Worm (Caenorhabditis elegans) whole organism, L3 larva: ENCODE measurements around the gene pgp-8.

ENCODE experiments used
- R02D3.7 ChIP-seq: fragments of 150-350 bp; optimal IDR thresholded peaks from 2 replicates; lab custom pipeline; 2014; ENCODE audit warnings: missing biosample characterization, missing genetic modification characterization
- ZK546.5 ChIP-seq: sonication (generic microtip); optimal IDR thresholded peaks from 2 replicates; lab custom pipeline; 2017; ENCODE audit warnings: missing biosample characterization, missing genetic modification characterization
- aly-2 ChIP-seq: fragments of 150-350 bp; optimal IDR thresholded peaks from 2 replicates; lab custom pipeline; 2014; ENCODE audit warnings: missing biosample characterization, missing genetic modification characterization
- ama-1 ChIP-seq: fragments of 150-350 bp; optimal IDR thresholded peaks from 2 replicates; lab custom pipeline; 2018
- ceh-16 ChIP-seq: sonication (generic microtip); optimal IDR thresholded peaks from 2 replicates; lab custom pipeline; 2017; ENCODE audit warnings: missing biosample characterization, missing genetic modification characterization
- ceh-28 ChIP-seq: fragments of 150-350 bp; optimal IDR thresholded peaks from 2 replicates; lab custom pipeline; 2014; ENCODE audit warnings: missing biosample characterization, missing genetic modification reagents, missing genetic modification characterization
- ceh-82 ChIP-seq: fragments of 150-350 bp; optimal IDR thresholded peaks from 2 replicates; lab custom pipeline; 2014; ENCODE audit warnings: missing biosample characterization, missing genetic modification characterization
- ceh-9 ChIP-seq: sonication (generic microtip); optimal IDR thresholded peaks from 2 replicates; lab custom pipeline; 2018; ENCODE audit warnings: missing biosample characterization, missing genetic modification characterization
- egl-5 ChIP-seq: fragments of 150-350 bp; optimal IDR thresholded peaks from 2 replicates; lab custom pipeline; 2017; ENCODE audit warnings: missing biosample characterization, missing genetic modification reagents, missing genetic modification characterization, inconsistent platforms
- elt-1 ChIP-seq: fragments of 150-350 bp; optimal IDR thresholded peaks from 2 replicates; lab custom pipeline; 2014; ENCODE audit warnings: missing biosample characterization, missing genetic modification characterization
- elt-2 ChIP-seq: sonication (generic microtip); optimal IDR thresholded peaks from 2 replicates; lab custom pipeline; 2016; ENCODE audit warnings: missing genetic modification reagents, mild to moderate bottlenecking, missing genetic modification characterization, missing compliant biosample characterization
- elt-3 ChIP-seq, 3 experiments: fragments of 150-350 bp in 1 of 3; sonication (generic microtip) in 2 of 3; optimal IDR thresholded peaks; 2 replicates in 2 of 3; 4 replicates in 1 of 3; lab custom pipeline; 2014 to 2017; ENCODE audit warnings: missing biosample characterization in 3 of 3, missing genetic modification characterization in 3 of 3
- eor-1 ChIP-seq, 2 experiments: fragments of 150-350 bp; optimal IDR thresholded peaks; 2 replicates each; lab custom pipeline; 2014 to 2018; ENCODE audit warnings: missing biosample characterization in 2 of 2, missing genetic modification characterization in 2 of 2
- fkh-2 ChIP-seq: fragments of 150-350 bp; optimal IDR thresholded peaks from 2 replicates; lab custom pipeline; 2014; ENCODE audit warnings: missing biosample characterization, missing genetic modification reagents, missing genetic modification characterization
- hmg-11 ChIP-seq: sonication (generic microtip); optimal IDR thresholded peaks from 2 replicates; lab custom pipeline; 2016; ENCODE audit warnings: missing genetic modification characterization, missing compliant biosample characterization
- jun-1 ChIP-seq: fragments of 150-350 bp; optimal IDR thresholded peaks from 2 replicates; lab custom pipeline; 2014; ENCODE audit warnings: missing biosample characterization, missing genetic modification reagents, missing genetic modification characterization
- lin-39 ChIP-seq: fragments of 150-350 bp; optimal IDR thresholded peaks from 2 replicates; lab custom pipeline; 2018; ENCODE audit warnings: missing biosample characterization, missing genetic modification reagents, missing genetic modification characterization
- lsy-12 ChIP-seq: sonication (generic microtip); optimal IDR thresholded peaks from 2 replicates; lab custom pipeline; 2016; ENCODE audit warnings: mild to moderate bottlenecking, missing genetic modification characterization, missing compliant biosample characterization
- nfya-1 ChIP-seq: sonication (generic microtip); optimal IDR thresholded peaks from 2 replicates; lab custom pipeline; 2017; ENCODE audit warnings: missing genetic modification characterization, mild to moderate bottlenecking, missing compliant biosample characterization, antibody characterized with exemption, moderate library complexity; ENCODE audit not compliant: insufficient read depth
- nhr-11 ChIP-seq: fragments of 150-350 bp; optimal IDR thresholded peaks from 2 replicates; lab custom pipeline; 2014; ENCODE audit warnings: missing biosample characterization, missing genetic modification characterization
- nhr-12 ChIP-seq: fragments of 150-350 bp; optimal IDR thresholded peaks from 2 replicates; lab custom pipeline; 2014; ENCODE audit warnings: missing biosample characterization, missing genetic modification characterization
- nhr-23 ChIP-seq: fragments of 150-350 bp; optimal IDR thresholded peaks from 2 replicates; lab custom pipeline; 2014; ENCODE audit warnings: missing biosample characterization, missing genetic modification reagents, missing genetic modification characterization
- nhr-237 ChIP-seq: fragments of 150-350 bp; optimal IDR thresholded peaks from 2 replicates; lab custom pipeline; 2014; ENCODE audit warnings: missing biosample characterization, missing genetic modification characterization
- nhr-43 ChIP-seq: sonication (generic microtip); optimal IDR thresholded peaks from 2 replicates; lab custom pipeline; 2016; ENCODE audit warnings: mild to moderate bottlenecking, missing genetic modification characterization, missing compliant biosample characterization; ENCODE audit not compliant: poor library complexity, severe bottlenecking
- nhr-67 ChIP-seq: fragments of 150-350 bp; optimal IDR thresholded peaks from 2 replicates; lab custom pipeline; 2014; ENCODE audit warnings: missing biosample characterization, missing genetic modification characterization
- nhr-76 ChIP-seq: fragments of 150-350 bp; sonication (generic microtip); optimal IDR thresholded peaks from 5 replicates; lab custom pipeline; 2014; ENCODE audit warnings: missing biosample characterization, missing genetic modification characterization
- nhr-77 ChIP-seq: fragments of 150-350 bp; optimal IDR thresholded peaks from 2 replicates; lab custom pipeline; 2014; ENCODE audit warnings: missing biosample characterization, missing genetic modification characterization
- pha-4 ChIP-seq: fragments of 150-350 bp; optimal IDR thresholded peaks from 2 replicates; lab custom pipeline; 2014; ENCODE audit warnings: missing biosample characterization, missing genetic modification reagents, missing genetic modification characterization
- pqm-1 ChIP-seq: fragments of 150-350 bp; optimal IDR thresholded peaks from 2 replicates; lab custom pipeline; 2017; ENCODE audit warnings: missing biosample characterization, missing genetic modification characterization, inconsistent platforms
- sea-2 ChIP-seq: fragments of 150-350 bp; sonication (generic microtip); optimal IDR thresholded peaks from 4 replicates; lab custom pipeline; 2014; ENCODE audit warnings: missing biosample characterization, missing genetic modification reagents, missing genetic modification characterization
- skn-1 ChIP-seq: fragments of 150-350 bp; optimal IDR thresholded peaks from 2 replicates; lab custom pipeline; 2014; ENCODE audit warnings: missing biosample characterization, missing genetic modification characterization
- snpc-4 ChIP-seq: fragments of 150-350 bp; optimal IDR thresholded peaks from 2 replicates; lab custom pipeline; 2014; ENCODE audit warnings: missing biosample characterization, missing genetic modification characterization
- unc-39 ChIP-seq: sonication (generic microtip); optimal IDR thresholded peaks from 4 replicates; lab custom pipeline; 2017; ENCODE audit warnings: missing biosample characterization, missing genetic modification characterization
- unc-62 ChIP-seq: fragments of 150-350 bp; sonication (generic microtip); optimal IDR thresholded peaks from 4 replicates; lab custom pipeline; 2014; ENCODE audit warnings: missing biosample characterization, missing genetic modification reagents, missing genetic modification characterization
- ztf-11 ChIP-seq: fragments of 150-350 bp; optimal IDR thresholded peaks from 2 replicates; lab custom pipeline; 2014; ENCODE audit warnings: missing biosample characterization, missing genetic modification characterization
- ztf-4 ChIP-seq: fragments of 150-350 bp; optimal IDR thresholded peaks from 2 replicates; lab custom pipeline; 2014; ENCODE audit warnings: missing biosample characterization, missing genetic modification characterization

The pgp-8 gene

ce11 chrX:10877138-10877743 is 13.0 kb upstream of the pgp-8 start, which contains the start of gene pgp-6:
TSS of gene pgp-6 (minus strand) at chrX:10877425.
- peak; percentile 67 for TF ChIP-seq elt-2 (tag; lab: Kevin White, UChicago)
- TF ChIP-seq ceh-16 (tag; lab: Kevin White, UChicago): no peak

- TF ChIP-seq pha-4 (tag; lab: Kevin White, UChicago) (no peak), jun-1 (tag; lab: Kevin White, UChicago) (no peak), egl-5 (tag; lab: Kevin White, UChicago) (no peak), ztf-4 (no peak), ZK546.5 (tag; lab: Kevin White, UChicago) (no peak), unc-39 (no peak)
These were observed 5.9 kb upstream of the pgp-8 start, which contains the start of gene pgp-7 for ce11 chrX:10870137-10870536. TSS of gene pgp-7 (minus strand) at chrX:10870237.

DNA sequence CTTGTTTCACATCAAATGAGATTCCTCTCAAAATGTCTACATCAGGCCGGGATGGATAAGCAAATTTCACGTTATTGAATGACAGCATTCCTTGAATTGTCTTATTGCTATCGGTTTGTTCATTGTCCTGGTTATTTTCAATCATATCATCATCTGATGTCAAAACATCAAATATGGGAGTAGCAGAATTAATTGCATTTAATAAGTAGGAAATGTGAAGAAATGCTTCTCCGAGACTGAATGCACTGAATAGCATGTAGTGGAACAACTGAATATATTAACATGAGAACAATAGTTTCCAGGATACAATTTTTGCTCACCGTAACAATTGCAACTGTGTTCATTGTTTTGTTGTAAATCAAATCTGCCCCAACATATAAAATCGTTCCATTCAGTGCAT is 1.6 kb downstream of the pgp-8 start:
- TF ChIP-seq pqm-1 (no peak), nhr-77 (tag; lab: Kevin White, UChicago) (no peak), elt-3 (tag; optimal IDR thresholded peaks at IDR 0.05; lab: Kevin White, UChicago) (no peak), ama-1 (lab: Kevin White, UChicago) (no peak), skn-1 (tag; lab: Kevin White, UChicago) (no peak)

DNA sequence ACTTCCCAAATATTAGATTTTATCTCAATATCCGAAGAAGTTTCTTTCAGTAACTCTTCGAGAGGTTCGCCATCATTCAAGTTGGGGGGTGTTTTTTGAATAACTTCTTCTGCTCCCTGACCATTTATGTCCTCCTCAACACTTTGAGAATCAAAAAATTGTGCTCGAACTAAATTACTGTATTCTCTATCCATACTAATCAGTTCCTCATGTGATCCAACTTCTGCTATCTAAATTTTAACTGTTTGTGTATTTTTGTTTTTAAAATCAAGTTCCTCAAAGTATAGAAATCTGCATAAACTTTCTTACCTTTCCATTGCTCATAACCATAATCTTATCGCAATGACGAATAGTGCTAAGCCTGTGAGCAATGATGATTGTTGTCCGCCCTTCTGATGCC is 2.5 kb downstream of the pgp-8 start:
- TF ChIP-seq elt-1: no peak
- no peak for TF ChIP-seq pqm-1
- TF ChIP-seq nhr-12 (tag; lab: Kevin White, UChicago): no peak
- TF ChIP-seq ceh-82: no peak

DNA sequence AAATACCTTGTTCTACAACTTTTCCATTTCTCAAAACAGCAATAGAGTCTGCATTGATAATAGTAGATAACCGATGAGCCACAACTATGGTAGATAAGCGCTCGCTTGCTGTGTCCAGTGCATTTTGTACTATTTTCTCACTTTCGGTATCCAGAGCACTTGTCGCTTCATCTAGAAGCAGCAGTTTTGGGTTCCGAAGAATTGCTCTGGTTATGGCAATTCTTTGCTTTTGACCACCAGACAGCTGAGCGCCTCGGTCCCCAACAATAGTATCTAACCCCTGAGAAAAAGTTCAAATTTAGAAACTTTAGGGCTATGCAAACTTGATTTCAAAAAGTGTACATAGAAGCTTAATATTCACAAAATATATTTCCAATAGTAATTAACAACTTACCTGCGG is 4.6 kb downstream of the pgp-8 start:
- TF ChIP-seq unc-62 (no peak), ceh-16 (tag; lab: Kevin White, UChicago) (no peak), ama-1 (lab: Kevin White, UChicago) (no peak), nhr-77 (tag; lab: Kevin White, UChicago) (no peak), R02D3.7 (tag; lab: Kevin White, UChicago) (no peak), sea-2 (GFP tag; lab: Kevin White, UChicago) (no peak), aly-2 (tag; lab: Kevin White, UChicago) (no peak), nhr-43 (tag; lab: Kevin White, UChicago) (no peak), ceh-9 (no peak), nhr-23 (tag; lab: Kevin White, UChicago) (no peak), ztf-11 (tag; lab: Kevin White, UChicago) (no peak), nhr-76 (tag; lab: Kevin White, UChicago) (no peak), lsy-12 (tag; lab: Kevin White, UChicago) (no peak), hmg-11 (tag; lab: Kevin White, UChicago) (no peak), elt-2 (tag; lab: Kevin White, UChicago) (no peak)
- TF ChIP-seq, all 47 proteins: peak for 0

DNA sequence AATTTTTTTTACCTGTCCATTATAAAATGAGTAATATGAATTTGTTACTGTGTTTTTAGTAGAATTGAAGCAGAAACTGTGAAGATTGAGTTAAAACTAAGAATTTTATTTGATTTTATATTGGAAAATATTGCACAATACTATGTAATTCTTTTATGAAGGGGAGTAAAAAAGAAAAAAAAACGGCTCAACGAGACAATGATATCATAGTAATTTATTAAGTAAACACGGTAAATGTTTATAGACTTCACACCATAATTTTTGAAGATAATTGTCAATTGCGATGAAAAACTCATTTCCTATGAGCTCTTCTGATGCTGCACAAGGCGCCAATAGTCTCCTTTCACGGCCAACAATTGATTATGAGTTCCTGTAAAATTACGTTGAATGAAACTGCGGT is 5.0 kb downstream of the pgp-8 start, which contains the start of gene pgp-5:
TSS of gene pgp-5 (minus strand) at position 87 of the 400 bp plus-strand sequence.
- TF ChIP-seq jun-1 (tag; lab: Kevin White, UChicago) (no peak), nfya-1 (tag; lab: Kevin White, UChicago) (no peak), ama-1 (lab: Kevin White, UChicago) (no peak), eor-1 (tag; optimal IDR thresholded peaks at IDR 0.05; lab: Kevin White, UChicago) (no peak), nhr-23 (tag; lab: Kevin White, UChicago) (no peak), lin-39 (tag; lab: Kevin White, UChicago) (no peak), ceh-16 (tag; lab: Kevin White, UChicago) (no peak), ceh-28 (tag; lab: Kevin White, UChicago) (no peak), snpc-4 (tag; lab: Kevin White, UChicago) (no peak), nhr-11 (no peak), nhr-237 (no peak), fkh-2 (no peak), hmg-11 (tag; lab: Kevin White, UChicago) (no peak), nhr-67 (tag; lab: Kevin White, UChicago) (no peak)
